Worm (Caenorhabditis elegans) whole organism, late embryonic: ENCODE results near the gene nac-2.

ENCODE experiments used
- C38D4.7 ChIP-seq: fragments of 200-800 bp; sonication (Bioruptor generic); optimal IDR thresholded peaks from 2 replicates; lab custom pipeline; 2018; ENCODE audit warnings: mild to moderate bottlenecking, missing genetic modification characterization, moderate library complexity, missing compliant biosample characterization
- K02D7.2 ChIP-seq: sonication (generic microtip); optimal IDR thresholded peaks from 2 replicates; lab custom pipeline; 2017; ENCODE audit warnings: mild to moderate bottlenecking, missing genetic modification characterization, missing compliant biosample characterization
- T23F11.4 ChIP-seq: fragments of 200-800 bp; sonication (Bioruptor generic); optimal IDR thresholded peaks from 2 replicates; lab custom pipeline; 2018; ENCODE audit warnings: mild to moderate bottlenecking, missing genetic modification characterization, missing compliant biosample characterization
- Y22D7AL.16 ChIP-seq: sonication (generic microtip); optimal IDR thresholded peaks from 2 replicates; lab custom pipeline; 2016; ENCODE audit warnings: missing genetic modification characterization, missing compliant biosample characterization
- ahr-1 ChIP-seq: sonication (generic microtip); optimal IDR thresholded peaks from 2 replicates; lab custom pipeline; 2016; ENCODE audit warnings: missing genetic modification characterization, missing compliant biosample characterization
- ama-1 ChIP-seq: fragments of 150-350 bp; optimal IDR thresholded peaks from 2 replicates; lab custom pipeline; 2014
- ceh-14 ChIP-seq: sonication (generic microtip); optimal IDR thresholded peaks from 2 replicates; lab custom pipeline; 2016; ENCODE audit warnings: missing genotype, missing genetic modification characterization, missing compliant biosample characterization
- ceh-19 ChIP-seq: fragments of 200-800 bp; sonication (Bioruptor generic); optimal IDR thresholded peaks from 2 replicates; lab custom pipeline; 2018; ENCODE audit warnings: mild to moderate bottlenecking, missing genetic modification characterization, missing compliant biosample characterization
- ceh-30 ChIP-seq: fragments of 150-350 bp; optimal IDR thresholded peaks from 2 replicates; lab custom pipeline; 2014; ENCODE audit warnings: missing biosample characterization, missing genetic modification characterization
- ceh-31 ChIP-seq: sonication (generic microtip); optimal IDR thresholded peaks from 2 replicates; lab custom pipeline; 2016; ENCODE audit warnings: missing genetic modification characterization, missing compliant biosample characterization
- ceh-34 ChIP-seq: sonication (generic microtip); optimal IDR thresholded peaks from 2 replicates; lab custom pipeline; 2016; ENCODE audit warnings: mild to moderate bottlenecking, missing genetic modification characterization, missing compliant biosample characterization
- ceh-45 ChIP-seq: fragments of 200-800 bp; sonication (Bioruptor generic); IDR thresholded peaks from 2 replicates; pipeline ENCODE4 v1.3.6; 2022; ENCODE audit warnings: missing genetic modification reagents, missing genetic modification characterization, missing compliant biosample characterization
- ceh-48 ChIP-seq: sonication (generic microtip); optimal IDR thresholded peaks from 2 replicates; lab custom pipeline; 2016; ENCODE audit warnings: missing genetic modification characterization, inconsistent platforms, missing compliant biosample characterization
- che-1 ChIP-seq: sonication (generic microtip); optimal IDR thresholded peaks from 2 replicates; lab custom pipeline; 2016; ENCODE audit warnings: mild to moderate bottlenecking, missing genetic modification characterization, missing compliant biosample characterization
- dmd-4 ChIP-seq: sonication (generic microtip); optimal IDR thresholded peaks from 2 replicates; lab custom pipeline; 2016; ENCODE audit warnings: borderline replicate concordance, missing genetic modification characterization, missing compliant biosample characterization
- elt-2 ChIP-seq: sonication (generic microtip); optimal IDR thresholded peaks from 2 replicates; lab custom pipeline; 2016; ENCODE audit warnings: missing genetic modification reagents, missing genetic modification characterization, missing compliant biosample characterization
- ets-4 ChIP-seq: sonication (generic microtip); optimal IDR thresholded peaks from 2 replicates; lab custom pipeline; 2016; ENCODE audit warnings: missing genetic modification characterization, missing compliant biosample characterization
- eyg-1 ChIP-seq: sonication (generic microtip); optimal IDR thresholded peaks from 2 replicates; lab custom pipeline; 2016; ENCODE audit warnings: missing genotype, missing genetic modification characterization, missing compliant biosample characterization
- fax-1 ChIP-seq: sonication (generic microtip); optimal IDR thresholded peaks from 2 replicates; lab custom pipeline; 2016; ENCODE audit warnings: missing genotype, missing genetic modification characterization, missing compliant biosample characterization
- fkh-10 ChIP-seq: fragments of 150-350 bp; optimal IDR thresholded peaks from 2 replicates; lab custom pipeline; 2014; ENCODE audit warnings: missing biosample characterization, missing genetic modification reagents, missing genetic modification characterization
- hlh-13 ChIP-seq: fragments of 200-800 bp; sonication (Bioruptor generic); optimal IDR thresholded peaks from 2 replicates; lab custom pipeline; 2018; ENCODE audit warnings: mild to moderate bottlenecking, missing genetic modification characterization, missing compliant biosample characterization
- hlh-6 ChIP-seq: sonication (generic microtip); optimal IDR thresholded peaks from 2 replicates; lab custom pipeline; 2016; ENCODE audit warnings: missing genotype, missing genetic modification characterization, missing compliant biosample characterization
- hlh-8 ChIP-seq: sonication (generic microtip); optimal IDR thresholded peaks from 2 replicates; lab custom pipeline; 2016; ENCODE audit warnings: missing genotype, missing genetic modification characterization, missing compliant biosample characterization
- mec-3 ChIP-seq: sonication (generic microtip); optimal IDR thresholded peaks from 2 replicates; lab custom pipeline; 2016; ENCODE audit warnings: borderline replicate concordance, missing genetic modification characterization, missing compliant biosample characterization
- nfya-1 ChIP-seq: sonication (generic microtip); optimal IDR thresholded peaks from 2 replicates; lab custom pipeline; 2017; ENCODE audit warnings: missing genetic modification characterization, mild to moderate bottlenecking, missing compliant biosample characterization, antibody characterized with exemption, moderate library complexity
- nhr-11 ChIP-seq: fragments of 150-350 bp; optimal IDR thresholded peaks from 2 replicates; lab custom pipeline; 2014; ENCODE audit warnings: missing biosample characterization, missing genetic modification characterization
- nhr-232 ChIP-seq: sonication (generic microtip); optimal IDR thresholded peaks from 2 replicates; lab custom pipeline; 2016; ENCODE audit warnings: missing genetic modification characterization, missing compliant biosample characterization
- npax-4 ChIP-seq: sonication (generic microtip); optimal IDR thresholded peaks from 2 replicates; lab custom pipeline; 2016; ENCODE audit warnings: missing genetic modification characterization, missing compliant biosample characterization
- odd-2 ChIP-seq: sonication (generic microtip); optimal IDR thresholded peaks from 2 replicates; lab custom pipeline; 2017; ENCODE audit warnings: antibody characterized with exemption, mild to moderate bottlenecking, missing genetic modification characterization, missing compliant biosample characterization
- pat-9 ChIP-seq: fragments of 200-800 bp; sonication (Bioruptor generic); optimal IDR thresholded peaks from 2 replicates; lab custom pipeline; 2018; ENCODE audit warnings: mild to moderate bottlenecking, missing genetic modification characterization, moderate library complexity, missing compliant biosample characterization
- pax-1 ChIP-seq: fragments of 150-350 bp; optimal IDR thresholded peaks from 2 replicates; lab custom pipeline; 2014; ENCODE audit warnings: missing biosample characterization, missing genetic modification characterization
- pha-4 ChIP-seq: fragments of 150-350 bp; optimal IDR thresholded peaks from 2 replicates; lab custom pipeline; 2018; ENCODE audit warnings: missing biosample characterization, missing genetic modification reagents, missing genetic modification characterization
- pqm-1 ChIP-seq: sonication (generic microtip); optimal IDR thresholded peaks from 2 replicates; lab custom pipeline; 2016; ENCODE audit warnings: missing genetic modification characterization, missing compliant biosample characterization
- pros-1 ChIP-seq: fragments of 150-350 bp; optimal IDR thresholded peaks from 2 replicates; lab custom pipeline; 2014; ENCODE audit warnings: missing biosample characterization, missing genetic modification reagents, missing genetic modification characterization
- ref-2 ChIP-seq: sonication (generic microtip); optimal IDR thresholded peaks from 2 replicates; lab custom pipeline; 2016; ENCODE audit warnings: missing genetic modification characterization, missing compliant biosample characterization
- rnt-1 ChIP-seq: sonication (generic microtip); optimal IDR thresholded peaks from 2 replicates; lab custom pipeline; 2016; ENCODE audit warnings: missing genetic modification characterization, missing compliant biosample characterization
- syd-9 ChIP-seq: sonication (generic microtip); optimal IDR thresholded peaks from 2 replicates; lab custom pipeline; 2016; ENCODE audit warnings: mild to moderate bottlenecking, missing genetic modification characterization, moderate library complexity, missing compliant biosample characterization
- tbx-2 ChIP-seq: sonication (generic microtip); optimal IDR thresholded peaks from 2 replicates; lab custom pipeline; 2016; ENCODE audit warnings: missing genetic modification characterization, missing compliant biosample characterization
- tbx-7 ChIP-seq: sonication (generic microtip); optimal IDR thresholded peaks from 2 replicates; lab custom pipeline; 2016; ENCODE audit warnings: missing genotype, missing genetic modification characterization, missing compliant biosample characterization
- unc-3 ChIP-seq, 2 experiments: fragments of 200-800 bp in 1 of 2; sonication (Bioruptor generic) in 1 of 2; sonication (generic microtip) in 1 of 2; conservative IDR thresholded peaks in 1 of 2; optimal IDR thresholded peaks in 1 of 2; 2 replicates each; pipeline versions ENCODE4 v1.3.6 to Lab custom; 2016 to 2022; ENCODE audit warnings: missing compliant biosample characterization in 2 of 2, missing genetic modification characterization in 2 of 2, missing genetic modification reagents in 1 of 2
- unc-55 ChIP-seq: sonication (generic microtip); optimal IDR thresholded peaks from 2 replicates; lab custom pipeline; 2017; ENCODE audit warnings: missing biosample characterization, missing genetic modification reagents, missing genetic modification characterization
- unc-86 ChIP-seq: sonication (generic microtip); optimal IDR thresholded peaks from 2 replicates; lab custom pipeline; 2016; ENCODE audit warnings: missing genetic modification characterization, missing compliant biosample characterization
- zip-5 ChIP-seq: sonication (generic microtip); optimal IDR thresholded peaks from 2 replicates; lab custom pipeline; 2016; ENCODE audit warnings: missing genetic modification characterization, missing compliant biosample characterization
- ztf-16 ChIP-seq: sonication (generic microtip); optimal IDR thresholded peaks from 2 replicates; lab custom pipeline; 2017; ENCODE audit warnings: missing genetic modification characterization, missing compliant biosample characterization

The nac-2 gene

ce11 chrIII:9052371-9052978 is 9.4 kb upstream of the nac-2 start (continued):
- no peak for TF ChIP-seq dmd-4
- TF ChIP-seq ceh-14 (tag; lab: Kevin White, UChicago), result no peak
- TF ChIP-seq syd-9 (tag; lab: Kevin White, UChicago), result peak; percentile 66
- TF ChIP-seq zip-5, result no peak
- TF ChIP-seq nfya-1 (tag; lab: Kevin White, UChicago), result peak; percentile 43
- no peak for TF ChIP-seq che-1
- no peak for TF ChIP-seq ceh-34
- TF ChIP-seq hlh-13 (GFP tag; lab: Kevin White, UChicago), result no peak
- TF ChIP-seq ahr-1 (tag; lab: Kevin White, UChicago), result no peak
- TF ChIP-seq mec-3, result no peak
- TF ChIP-seq ets-4 (tag; lab: Kevin White, UChicago), result no peak
- TF ChIP-seq nhr-11 (tag; lab: Kevin White, UChicago), result no peak
- TF ChIP-seq pat-9 (tag; lab: Kevin White, UChicago), result no peak
- peak; percentile 35 for TF ChIP-seq ama-1 (lab: Kevin White, UChicago)
- TF ChIP-seq hlh-8 (tag; lab: Kevin White, UChicago), result no peak
- peak; percentile 61 for TF ChIP-seq ceh-31
- TF ChIP-seq elt-2 (tag; lab: Kevin White, UChicago), result no peak
- TF ChIP-seq pax-1 (tag; lab: Kevin White, UChicago), result no peak
- TF ChIP-seq C38D4.7 (GFP tag; lab: Kevin White, UChicago), result no peak
- peak; percentile 27 for TF ChIP-seq unc-55
- TF ChIP-seq ceh-45 (GFP tag; lab: Robert Waterston, UW), result no peak
- TF ChIP-seq nhr-232 (tag; lab: Kevin White, UChicago), result no peak
- TF ChIP-seq hlh-6 (tag; lab: Kevin White, UChicago), result no peak
- no peak for TF ChIP-seq odd-2
- no peak for TF ChIP-seq pha-4 (tag; lab: Kevin White, UChicago)
- TF ChIP-seq unc-3 (GFP tag; conservative IDR thresholded peaks at IDR 0.05; lab: Robert Waterston, UW), result no peak
- no peak for TF ChIP-seq unc-3 (tag; optimal IDR thresholded peaks at IDR 0.05; lab: Kevin White, UChicago)
- no peak for TF ChIP-seq fkh-10 (GFP tag; lab: Kevin White, UChicago)
- TF ChIP-seq ceh-19 (GFP tag; lab: Kevin White, UChicago), result no peak
- no peak for TF ChIP-seq fax-1 (tag; lab: Kevin White, UChicago)
- no peak for TF ChIP-seq Y22D7AL.16 (tag; lab: Kevin White, UChicago)
- TF ChIP-seq ceh-48 (tag; lab: Kevin White, UChicago), result no peak
- no peak for TF ChIP-seq eyg-1
- no peak for TF ChIP-seq rnt-1 (tag; lab: Kevin White, UChicago)
- no peak for TF ChIP-seq pqm-1 (tag; lab: Kevin White, UChicago)

DNA sequence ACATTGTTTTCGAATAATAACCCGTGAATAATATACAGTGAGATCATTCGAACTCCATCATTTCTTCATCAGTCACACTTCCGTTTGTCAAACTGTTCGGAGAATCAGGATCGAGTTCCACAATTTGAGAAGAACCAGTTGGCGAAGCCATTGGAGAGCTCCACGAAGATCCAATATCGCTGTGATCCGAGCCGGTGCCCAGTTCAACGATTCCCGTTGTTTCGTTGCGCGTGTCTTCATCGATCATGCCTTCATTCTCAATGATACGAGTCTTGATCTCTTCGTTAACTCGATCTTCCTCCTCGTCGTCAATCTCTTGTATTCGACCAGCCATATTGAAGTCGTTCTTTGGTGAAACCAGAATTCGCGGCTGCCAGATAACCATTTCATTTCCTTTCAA is 8.6 kb upstream of the nac-2 start:
- no peak for TF ChIP-seq Y22D7AL.16 (tag; lab: Kevin White, UChicago)
- no peak for TF ChIP-seq odd-2
- no peak for TF ChIP-seq tbx-7 (tag; lab: Kevin White, UChicago)
- TF ChIP-seq hlh-13 (GFP tag; lab: Kevin White, UChicago), result no peak
- no peak for TF ChIP-seq syd-9 (tag; lab: Kevin White, UChicago)
- no peak for TF ChIP-seq rnt-1 (tag; lab: Kevin White, UChicago)
- TF ChIP-seq pqm-1 (tag; lab: Kevin White, UChicago), result no peak
- no peak for TF ChIP-seq npax-4 (tag; lab: Kevin White, UChicago)
- TF ChIP-seq ahr-1 (tag; lab: Kevin White, UChicago), result no peak

DNA sequence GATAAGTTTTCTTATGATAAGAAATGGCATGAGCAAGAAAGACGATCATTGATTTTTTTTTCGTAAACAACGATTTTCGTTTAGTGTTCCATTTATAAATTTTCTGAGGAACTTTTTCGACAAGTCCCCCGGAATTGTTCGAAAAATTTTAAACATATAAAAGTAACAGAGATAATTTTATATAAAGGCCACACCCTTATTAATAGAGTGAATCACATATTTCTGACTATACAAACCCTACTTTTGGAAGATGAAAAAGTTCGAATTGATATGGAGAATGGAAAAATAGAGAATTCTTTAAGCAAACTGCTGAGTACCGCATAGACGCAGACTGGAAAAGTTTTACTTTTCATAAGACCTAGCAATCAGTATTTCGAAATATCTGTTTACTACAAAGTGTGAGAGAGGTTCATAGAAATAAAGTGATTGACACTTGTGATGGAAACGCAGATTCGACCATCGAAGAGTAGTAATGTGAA is 8.1 kb upstream of the nac-2 start:
- no peak for TF ChIP-seq eyg-1
- TF ChIP-seq ceh-45 (GFP tag; lab: Robert Waterston, UW), result no peak
- no peak for TF ChIP-seq unc-86 (tag; lab: Kevin White, UChicago)
- TF ChIP-seq zip-5, result no peak
- no peak for TF ChIP-seq pha-4 (tag; lab: Kevin White, UChicago)
- peak; percentile 27 for TF ChIP-seq K02D7.2
- TF ChIP-seq ceh-30 (tag; lab: Kevin White, UChicago), result peak; percentile 78
- peak; percentile 49 for TF ChIP-seq ama-1 (lab: Kevin White, UChicago)
- no peak for TF ChIP-seq npax-4 (tag; lab: Kevin White, UChicago)
- TF ChIP-seq ahr-1 (tag; lab: Kevin White, UChicago), result no peak
- TF ChIP-seq T23F11.4, result peak; percentile 15
- TF ChIP-seq syd-9 (tag; lab: Kevin White, UChicago), result no peak
- TF ChIP-seq pax-1 (tag; lab: Kevin White, UChicago), result no peak
- TF ChIP-seq unc-55, result peak; percentile 89
- no peak for TF ChIP-seq hlh-13 (GFP tag; lab: Kevin White, UChicago)
- TF ChIP-seq pros-1, result no peak
- no peak for TF ChIP-seq rnt-1 (tag; lab: Kevin White, UChicago)
- no peak for TF ChIP-seq ref-2 (tag; lab: Kevin White, UChicago)
- no peak for TF ChIP-seq tbx-2 (tag; lab: Kevin White, UChicago)
- TF ChIP-seq ztf-16 (tag; lab: Kevin White, UChicago), result no peak
- no peak for TF ChIP-seq ets-4 (tag; lab: Kevin White, UChicago)
